Worm (Caenorhabditis elegans) whole organism, L4 larva: ENCODE measurements around the gene F55B12.10.

ENCODE experiments used
- F49E8.2 ChIP-seq: sonication (generic microtip); optimal IDR thresholded peaks from 2 replicates; lab custom pipeline; 2016; ENCODE audit warnings: missing compliant biosample characterization, mild to moderate bottlenecking, missing genetic modification characterization, borderline replicate concordance
- Y48G9A.11 ChIP-seq: fragments of 200-800 bp; sonication (Bioruptor generic); IDR thresholded peaks from 2 replicates; pipeline ENCODE4 v1.3.6; 2022; ENCODE audit warnings: missing genetic modification reagents, missing genetic modification characterization, missing compliant biosample characterization
- aha-1 ChIP-seq: fragments of 150-350 bp; peaks from one replicate; lab custom pipeline; 2014; ENCODE audit warnings: missing biosample characterization, missing genetic modification characterization
- daf-19 ChIP-seq: fragments of 200-800 bp; sonication (Bioruptor generic); conservative IDR thresholded peaks from 2 replicates; pipeline ENCODE4 v1.3.6; 2022; ENCODE audit warnings: missing genetic modification characterization, missing compliant biosample characterization
- egl-27 ChIP-seq: sonication (generic microtip); optimal IDR thresholded peaks from 3 replicates; lab custom pipeline; 2017; ENCODE audit warnings: missing biosample characterization, missing genetic modification reagents, missing genetic modification characterization
- jun-1 ChIP-seq: fragments of 150-350 bp; optimal IDR thresholded peaks from 2 replicates; lab custom pipeline; 2014; ENCODE audit warnings: missing biosample characterization, missing genetic modification reagents, missing genetic modification characterization
- mdl-1 ChIP-seq, 2 experiments: fragments of 150-350 bp in 1 of 2; sonication (generic microtip) in 1 of 2; optimal IDR thresholded peaks; 2 replicates each; lab custom pipeline; 2014 to 2017; ENCODE audit warnings: missing biosample characterization in 2 of 2, missing genetic modification characterization in 2 of 2
- nhr-11 ChIP-seq: fragments of 150-350 bp; optimal IDR thresholded peaks from 2 replicates; lab custom pipeline; 2014; ENCODE audit warnings: missing biosample characterization, missing genetic modification characterization
- nhr-6 ChIP-seq: fragments of 150-350 bp; optimal IDR thresholded peaks from 2 replicates; lab custom pipeline; 2014; ENCODE audit warnings: missing biosample characterization, missing genetic modification characterization
- pha-4 ChIP-seq, 2 experiments: fragments of 150-350 bp in 1 of 2; fragments of 200-800 bp in 1 of 2; sonication (Bioruptor generic) in 1 of 2; IDR thresholded peaks in 1 of 2; optimal IDR thresholded peaks in 1 of 2; 2 replicates each; pipeline versions ENCODE4 v1.3.6 to Lab custom; 2014 to 2022; ENCODE audit warnings: missing genetic modification characterization in 2 of 2, missing genetic modification reagents in 2 of 2, missing biosample characterization in 1 of 2, missing compliant biosample characterization in 1 of 2
- php-3 ChIP-seq: fragments of 200-800 bp; sonication (Bioruptor generic); IDR thresholded peaks from 2 replicates; pipeline ENCODE4 v1.3.6; 2022; ENCODE audit warnings: missing genetic modification reagents, missing genetic modification characterization, missing compliant biosample characterization
- saeg-2 ChIP-seq: fragments of 200-800 bp; sonication (Bioruptor generic); IDR thresholded peaks from 2 replicates; pipeline ENCODE4 v1.3.6; 2022; ENCODE audit warnings: missing genetic modification reagents, missing genetic modification characterization, missing compliant biosample characterization
- snpc-4 ChIP-seq: fragments of 150-350 bp; optimal IDR thresholded peaks from 2 replicates; lab custom pipeline; 2014; ENCODE audit warnings: missing biosample characterization, missing genetic modification characterization
- zip-2 ChIP-seq: fragments of 150-350 bp; optimal IDR thresholded peaks from 2 replicates; lab custom pipeline; 2014; ENCODE audit warnings: missing biosample characterization, missing genetic modification characterization

DNA sequence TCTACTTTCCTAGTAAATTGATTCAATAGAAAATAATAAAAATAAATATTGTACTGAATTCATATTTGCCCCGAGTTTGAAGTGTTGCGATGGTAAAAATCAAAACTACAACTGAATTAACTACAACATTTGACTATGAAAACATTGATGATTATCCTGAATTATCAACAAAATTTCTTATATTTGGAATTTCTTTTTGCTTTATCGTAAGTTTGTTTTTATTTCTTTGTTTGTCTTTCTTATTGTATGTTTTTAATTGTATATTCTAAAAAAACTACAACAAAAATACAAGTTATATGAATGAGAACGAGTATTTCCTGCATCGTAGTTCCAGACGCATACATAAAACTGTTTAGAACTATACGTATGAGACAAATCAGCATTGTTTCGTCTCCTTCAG lies 2.4 kb upstream of the F55B12.10 start, which contains the start of gene srx-128:
- TF ChIP-seq Y48G9A.11 (GFP tag; lab: Robert Waterston, UW), result no peak
- TF ChIP-seq php-3 (GFP tag; lab: Robert Waterston, UW), result no peak
- no peak for TF ChIP-seq F49E8.2 (tag; lab: Kevin White, UChicago)
- no peak for TF ChIP-seq nhr-6 (tag; lab: Kevin White, UChicago)
- no peak for TF ChIP-seq daf-19
- no peak for TF ChIP-seq pha-4 (GFP tag; IDR thresholded peaks at IDR 0.05; lab: Robert Waterston, UW)
- no peak for TF ChIP-seq pha-4 (tag; optimal IDR thresholded peaks at IDR 0.05; lab: Kevin White, UChicago)
- no peak for TF ChIP-seq nhr-11 (tag; lab: Kevin White, UChicago)
- no peak for TF ChIP-seq jun-1 (tag; lab: Kevin White, UChicago)
- no peak for TF ChIP-seq mdl-1 (tag; optimal IDR thresholded peaks at IDR 0.05; lab: Kevin White, UChicago)
- TF ChIP-seq snpc-4, result no peak
- no peak for TF ChIP-seq egl-27 (tag; lab: Kevin White, UChicago)
- TF ChIP-seq saeg-2 (GFP tag; lab: Robert Waterston, UW), result no peak
- no peak for TF ChIP-seq zip-2 (tag; lab: Kevin White, UChicago)
- TF ChIP-seq aha-1 (tag; lab: Kevin White, UChicago), result no peak
